Fruit fly (Drosophila melanogaster): ENCODE results near the gene CG32453.
A peak's percentile ranks its signal among the peaks of the same experiment; 100 is the strongest.

Gene CG32453

dm6 chr3L:22717137-22717767, 20.2 kb downstream of the CG32453 start, which contains the start of the genes ArfGAP3 and CG32452 (continued):
- TF ChIP-seq ham (GFP tag; IDR thresholded peaks at IDR 0.05) (peak; percentile 43; the same call in 1 of the 2 replicates), CG3726 (GFP tag; IDR thresholded peaks at IDR 0.05) (no peak), lab (GFP tag; optimal IDR thresholded peaks at IDR 0.05) (peak; percentile 70), ab (GFP tag; optimal IDR thresholded peaks at IDR 0.05) (no peak), tin (GFP tag; optimal IDR thresholded peaks at IDR 0.05) (peak; percentile 72), btn (GFP tag; optimal IDR thresholded peaks at IDR 0.05) (no peak), CG2202 (tag; optimal IDR thresholded peaks at IDR 0.05) (peak; percentile 22), ewg (GFP tag; optimal IDR thresholded peaks at IDR 0.05) (peak; percentile 34), CG5953 (GFP tag; IDR thresholded peaks at IDR 0.05) (no peak), Fer2 (tag; optimal IDR thresholded peaks at IDR 0.05) (peak; percentile 47), wor (GFP tag; IDR thresholded peaks at IDR 0.05) (peak; percentile 52), CG14710 (tag; optimal IDR thresholded peaks at IDR 0.05) (peak; percentile 84), gfzf (GFP tag; optimal IDR thresholded peaks at IDR 0.05) (peak; percentile 23), CG4707 (GFP tag; optimal IDR thresholded peaks at IDR 0.05) (no peak), Dfd (GFP tag; optimal IDR thresholded peaks at IDR 0.05) (no peak), vnd (GFP tag; IDR thresholded peaks at IDR 0.05; ENCODE audit: partially characterized antibody) (peak; percentile 58; the same call in 1 of the 3 replicates), CG6254 (GFP tag; optimal IDR thresholded peaks at IDR 0.05) (peak; percentile 21), NC2α (GFP tag; optimal IDR thresholded peaks at IDR 0.05) (no peak), schlank (tag; optimal IDR thresholded peaks at IDR 0.05) (no peak), Poxn (GFP tag; IDR thresholded peaks at IDR 0.05) (no peak), nmo (GFP tag; optimal IDR thresholded peaks at IDR 0.05) (peak; percentile 80), odd (GFP tag; optimal IDR thresholded peaks at IDR 0.05) (no peak), CG34224 (GFP tag; IDR thresholded peaks at IDR 0.05; ENCODE audit: partially characterized antibody) (peak; percentile 68), CG11695 (GFP tag; IDR thresholded peaks at IDR 0.05) (peak; percentile 48; the same call in 2 of the 3 replicates), usp (GFP tag; optimal IDR thresholded peaks at IDR 0.05) (no peak), NfI (GFP tag; optimal IDR thresholded peaks at IDR 0.05) (peak; percentile 67), CG6654 (GFP tag; optimal IDR thresholded peaks at IDR 0.05) (no peak), esg (GFP tag; conservative IDR thresholded peaks at IDR 0.05) (peak; percentile 51; the same call in 1 of the 2 replicates), CG11085 (GFP tag; IDR thresholded peaks at IDR 0.05) (peak; percentile 72), ken (GFP tag; IDR thresholded peaks at IDR 0.05) (peak; percentile 58; the same call in 1 of the 3 replicates), CG7745 (tag; optimal IDR thresholded peaks at IDR 0.05) (no peak), tna (GFP tag; IDR thresholded peaks at IDR 0.05; ENCODE audit: partially characterized antibody) (no peak), slou (GFP tag; optimal IDR thresholded peaks at IDR 0.05) (peak; percentile 53), gt (GFP tag; IDR thresholded peaks at IDR 0.05) (0 out of 2 replicates have a peak, but pooled peaks have one; percentile 37), CG16779 (GFP tag; IDR thresholded peaks at IDR 0.05) (0 out of 2 replicates have a peak, but pooled peaks have one; percentile 35), CG9876 (GFP tag; optimal IDR thresholded peaks at IDR 0.05) (peak; percentile 7), Dek (tag; optimal IDR thresholded peaks at IDR 0.05) (peak; percentile 61), onecut (GFP tag; IDR thresholded peaks at IDR 0.05) (peak; percentile 50), hkb (optimal IDR thresholded peaks at IDR 0.05) (no peak), hkb (GFP tag; IDR thresholded peaks at IDR 0.05) (peak; percentile 73), Antp (GFP tag; optimal IDR thresholded peaks at IDR 0.05) (peak; percentile 36), toy (GFP tag; IDR thresholded peaks at IDR 0.05) (no peak), h (optimal IDR thresholded peaks at IDR 0.05) (no peak), CkIIα-i1 (GFP tag; IDR thresholded peaks at IDR 0.05) (no peak), CG1792 (GFP tag; optimal IDR thresholded peaks at IDR 0.05) (peak; percentile 44), scrt (GFP tag; optimal IDR thresholded peaks at IDR 0.05) (no peak), Ptx1 (GFP tag; IDR thresholded peaks at IDR 0.05) (peak; percentile 80), CG6854 (GFP tag; optimal IDR thresholded peaks at IDR 0.05) (no peak), kah (GFP tag; optimal IDR thresholded peaks at IDR 0.05) (peak; percentile 61), CG42726 (GFP tag; IDR thresholded peaks at IDR 0.05; ENCODE audit: partially characterized antibody) (no peak; the same call in 1 of the 2 replicates)
